Worm (Caenorhabditis elegans) whole organism, young adult: ENCODE results near the gene irk-1.

Source experiments
- B0035.1 ChIP-seq: sonication (generic microtip); optimal IDR thresholded peaks from 2 replicates; lab custom pipeline; 2016; ENCODE audit warnings: missing genetic modification characterization, mild to moderate bottlenecking, missing compliant biosample characterization, missing genotype, missing genetic modification reagents
- B0336.3 ChIP-seq: fragments of 200-800 bp; sonication (Bioruptor generic); IDR thresholded peaks from 2 replicates; pipeline ENCODE4 v1.3.6; 2022; ENCODE audit warnings: missing genetic modification characterization, missing compliant biosample characterization
- D2030.7 ChIP-seq: fragments of 200-800 bp; sonication (Bioruptor generic); IDR thresholded peaks from 2 replicates; pipeline ENCODE4 v1.3.6; 2022; ENCODE audit warnings: missing genetic modification reagents, missing genetic modification characterization, missing compliant biosample characterization
- F23B12.7 ChIP-seq: sonication (generic microtip); optimal IDR thresholded peaks from 2 replicates; lab custom pipeline; 2017; ENCODE audit warnings: missing genetic modification characterization, mild to moderate bottlenecking, missing compliant biosample characterization, antibody characterized with exemption, moderate library complexity; ENCODE audit not compliant: insufficient read depth
- F33H1.4 ChIP-seq: fragments of 200-800 bp; sonication (Bioruptor generic); IDR thresholded peaks from 2 replicates; pipeline ENCODE4 v1.3.6; 2022; ENCODE audit warnings: missing genetic modification reagents, missing genetic modification characterization, missing compliant biosample characterization
- F49E8.2 ChIP-seq: sonication (generic microtip); optimal IDR thresholded peaks from 3 replicates; lab custom pipeline; 2017; ENCODE audit warnings: missing genetic modification characterization, mild to moderate bottlenecking, missing compliant biosample characterization, antibody characterized with exemption, moderate library complexity; ENCODE audit not compliant: insufficient read depth
- F57A8.1 ChIP-seq: fragments of 200-800 bp; sonication (Bioruptor generic); optimal IDR thresholded peaks from 2 replicates; lab custom pipeline; 2018; ENCODE audit warnings: mild to moderate bottlenecking, missing genetic modification characterization, moderate library complexity, missing compliant biosample characterization
- Y56A3A.18 ChIP-seq: fragments of 200-800 bp; sonication (Bioruptor generic); IDR thresholded peaks from 2 replicates; pipeline ENCODE4 v1.3.6; 2022; ENCODE audit warnings: missing genetic modification reagents, missing genetic modification characterization, missing compliant biosample characterization
- akir-1 ChIP-seq: fragments of 200-800 bp; sonication (Bioruptor generic); optimal IDR thresholded peaks from 2 replicates; lab custom pipeline; 2018; ENCODE audit warnings: mild to moderate bottlenecking, missing genetic modification characterization, moderate library complexity, missing compliant biosample characterization
- attf-3 ChIP-seq: fragments of 200-800 bp; sonication (Bioruptor generic); conservative IDR thresholded peaks from 2 replicates; pipeline ENCODE4 v1.3.6; 2022; ENCODE audit warnings: missing genetic modification reagents, missing genetic modification characterization, missing compliant biosample characterization
- attf-6 ChIP-seq: fragments of 200-800 bp; sonication (Bioruptor generic); IDR thresholded peaks from 2 replicates; pipeline ENCODE4 v1.3.6; 2022; ENCODE audit warnings: missing genetic modification reagents, missing genetic modification characterization, missing compliant biosample characterization
- ceh-100 ChIP-seq: fragments of 200-800 bp; sonication (Bioruptor generic); IDR thresholded peaks from 2 replicates; pipeline ENCODE4 v1.3.6; 2022; ENCODE audit warnings: missing genetic modification reagents, missing genetic modification characterization, missing compliant biosample characterization
- ceh-27 ChIP-seq: fragments of 200-800 bp; sonication (Bioruptor generic); optimal IDR thresholded peaks from 2 replicates; lab custom pipeline; 2018; ENCODE audit warnings: mild to moderate bottlenecking, missing genetic modification characterization, moderate library complexity, missing compliant biosample characterization
- dox-1 ChIP-seq: fragments of 200-800 bp; sonication (Bioruptor generic); IDR thresholded peaks from 2 replicates; pipeline ENCODE4 v1.3.6; 2022; ENCODE audit warnings: missing genetic modification reagents, missing genetic modification characterization, missing compliant biosample characterization
- dpff-1 ChIP-seq: sonication (generic microtip); optimal IDR thresholded peaks from 2 replicates; lab custom pipeline; 2017; ENCODE audit warnings: mild to moderate bottlenecking, missing genetic modification characterization, missing compliant biosample characterization
- ekl-4 ChIP-seq: fragments of 200-800 bp; sonication (Bioruptor generic); IDR thresholded peaks from 2 replicates; pipeline ENCODE4 v1.3.6; 2022; ENCODE audit warnings: missing genetic modification reagents, missing genetic modification characterization, missing compliant biosample characterization
- ets-4 ChIP-seq: fragments of 200-800 bp; sonication (Bioruptor generic); optimal IDR thresholded peaks from 2 replicates; lab custom pipeline; 2018; ENCODE audit warnings: mild to moderate bottlenecking, missing genetic modification characterization, missing compliant biosample characterization
- fkh-3 ChIP-seq: sonication (generic microtip); optimal IDR thresholded peaks from 2 replicates; lab custom pipeline; 2016; ENCODE audit warnings: mild to moderate bottlenecking, missing genetic modification characterization, missing compliant biosample characterization
- hmg-1.2 ChIP-seq: fragments of 200-800 bp; sonication (Bioruptor generic); IDR thresholded peaks from 2 replicates; pipeline ENCODE4 v1.3.6; 2022; ENCODE audit warnings: missing genetic modification reagents, missing genetic modification characterization, missing compliant biosample characterization
- let-607 ChIP-seq, 2 experiments: fragments of 200-800 bp in 1 of 2; sonication (Bioruptor generic) in 1 of 2; sonication (generic microtip) in 1 of 2; optimal IDR thresholded peaks; 2 replicates each; lab custom pipeline; 2016 to 2018; ENCODE audit warnings: mild to moderate bottlenecking in 2 of 2, missing compliant biosample characterization in 2 of 2, missing genetic modification characterization in 2 of 2, moderate library complexity in 2 of 2, missing genotype in 1 of 2
- madf-10 ChIP-seq: sonication (generic microtip); optimal IDR thresholded peaks from 2 replicates; lab custom pipeline; 2016; ENCODE audit warnings: mild to moderate bottlenecking, missing genetic modification characterization, missing compliant biosample characterization
- mcd-1 ChIP-seq: fragments of 200-800 bp; sonication (Bioruptor generic); IDR thresholded peaks from 2 replicates; pipeline ENCODE4 v1.3.6; 2022; ENCODE audit warnings: missing genetic modification reagents, missing genetic modification characterization, missing compliant biosample characterization
- nfyb-1 ChIP-seq: fragments of 200-800 bp; sonication (Bioruptor generic); IDR thresholded peaks from 2 replicates; pipeline ENCODE4 v1.3.6; 2022; ENCODE audit warnings: missing genetic modification reagents, missing genetic modification characterization, missing compliant biosample characterization
- nhr-80 ChIP-seq: sonication (generic microtip); optimal IDR thresholded peaks from 2 replicates; lab custom pipeline; 2016; ENCODE audit warnings: missing genetic modification characterization, missing compliant biosample characterization
- rcor-1 ChIP-seq: fragments of 200-800 bp; sonication (Bioruptor generic); IDR thresholded peaks from 2 replicates; pipeline ENCODE4 v1.3.6; 2022; ENCODE audit warnings: missing genetic modification reagents, missing genetic modification characterization, missing compliant biosample characterization
- snpc-3.4 ChIP-seq: sonication (generic microtip); optimal IDR thresholded peaks from 2 replicates; lab custom pipeline; 2017; ENCODE audit warnings: missing genetic modification characterization, mild to moderate bottlenecking, missing compliant biosample characterization, antibody characterized with exemption, moderate library complexity, missing genotype, missing genetic modification reagents
- ztf-3 ChIP-seq: fragments of 200-800 bp; sonication (Bioruptor generic); optimal IDR thresholded peaks from 2 replicates; lab custom pipeline; 2018; ENCODE audit warnings: mild to moderate bottlenecking, missing genetic modification characterization, missing compliant biosample characterization

The irk-1 gene

DNA sequence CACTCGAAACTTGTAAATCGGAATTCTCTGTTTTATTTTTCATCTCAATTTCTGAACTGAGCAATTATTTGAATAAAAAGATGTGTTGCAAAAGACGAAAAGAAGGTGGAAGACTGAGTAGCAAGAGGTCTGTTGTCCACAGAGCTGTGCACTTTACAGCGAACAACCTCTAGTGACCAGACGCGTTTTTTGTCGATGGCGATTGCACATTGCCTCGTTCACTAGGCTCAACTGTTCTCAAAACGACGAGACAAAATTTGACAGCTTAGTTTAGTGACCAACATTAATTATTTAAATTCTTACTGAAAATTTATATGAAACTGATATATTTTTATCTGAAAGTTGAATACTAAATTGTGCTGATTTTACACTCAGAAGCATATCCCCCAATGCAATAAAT lies 44.7 kb downstream of the irk-1 start, which contains the start of gene R03E9.2:
R03E9.2 (minus strand) TSS at position 101 of the 400 bp plus-strand sequence.
- no peak for TF ChIP-seq B0336.3 (GFP tag; lab: Robert Waterston, UW)
- no peak for TF ChIP-seq B0035.1
- TF ChIP-seq dox-1, result no peak
- TF ChIP-seq ceh-27, result no peak
- no peak for TF ChIP-seq F49E8.2
- TF ChIP-seq F33H1.4 (GFP tag; lab: Robert Waterston, UW), result no peak
- no peak for TF ChIP-seq rcor-1 (GFP tag; lab: Robert Waterston, UW)

- peak; percentile 60 for TF ChIP-seq mcd-1 (GFP tag; lab: Robert Waterston, UW)
- TF ChIP-seq F57A8.1 (GFP tag; lab: Kevin White, UChicago), result no peak
- no peak for TF ChIP-seq madf-10
Observed at ce11 chrX:6729593-6729992, 48.3 kb downstream of the irk-1 start, which contains the start of gene K11G12.6. K11G12.6 (minus strand) TSS chrX:6729657.

ce11 chrX:6728820-6729396 lies 49.0 kb downstream of the irk-1 start:
- TF ChIP-seq dpff-1 (tag; lab: Kevin White, UChicago), result no peak
- no peak for TF ChIP-seq madf-10
- no peak for TF ChIP-seq fkh-3
- TF ChIP-seq nhr-80 (tag; lab: Kevin White, UChicago), result peak; percentile 38
- no peak for TF ChIP-seq attf-3 (GFP tag; lab: Robert Waterston, UW)
- no peak for TF ChIP-seq let-607 (tag; optimal IDR thresholded peaks at IDR 0.05; lab: Kevin White, UChicago)

ce11 chrX:6725260-6725718 lies 52.6 kb downstream of the irk-1 start, which contains the start of gene slc-25A10:
slc-25A10 (minus strand) TSS chrX:6725668.
- TF ChIP-seq F23B12.7 (tag; lab: Kevin White, UChicago) (no peak), ceh-100 (GFP tag; lab: Robert Waterston, UW) (no peak), dox-1 (no peak)

DNA sequence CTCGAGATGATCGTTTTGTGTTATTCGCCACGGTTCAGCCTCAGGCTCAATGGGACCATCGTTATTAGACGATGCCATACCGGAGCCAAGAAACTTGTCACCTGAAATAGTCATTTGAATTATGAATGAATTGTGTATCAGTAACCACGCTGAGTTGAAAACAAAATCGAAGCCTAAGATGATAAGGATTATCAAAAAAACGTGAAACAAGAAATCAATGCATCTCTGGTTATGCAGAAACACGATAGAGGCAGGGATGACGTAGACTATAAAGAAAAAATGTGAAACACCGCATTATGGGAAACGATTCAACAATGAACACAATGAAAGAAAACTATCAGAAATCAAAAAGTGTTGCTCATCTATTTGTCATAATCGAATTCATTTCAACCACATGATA lies 54.9 kb downstream of the irk-1 start, which contains the start of gene smf-1:
smf-1 (minus strand) TSS at position 101 of the 400 bp plus-strand sequence.
- peak; percentile 16; the same call in 1 of the 2 replicates for TF ChIP-seq nfyb-1
- no peak for TF ChIP-seq Y56A3A.18 (GFP tag; lab: Robert Waterston, UW)

ce11 chrX:6718595-6718994 lies 59.3 kb downstream of the irk-1 start, which contains the start of gene smf-2:
smf-2 (minus strand) TSS chrX:6718695.
- no peak for TF ChIP-seq ztf-3 (GFP tag; lab: Kevin White, UChicago)
- no peak for TF ChIP-seq ets-4 (GFP tag; lab: Kevin White, UChicago)
- TF ChIP-seq ekl-4 (GFP tag; lab: Robert Waterston, UW), result no peak
- no peak for TF ChIP-seq akir-1 (GFP tag; lab: Kevin White, UChicago)
- TF ChIP-seq attf-6, result no peak
- no peak for TF ChIP-seq D2030.7 (GFP tag; lab: Robert Waterston, UW)
- TF ChIP-seq hmg-1.2 (GFP tag; lab: Robert Waterston, UW), result no peak
- TF ChIP-seq snpc-3.4 (tag; lab: Kevin White, UChicago), result no peak
